Worm (Caenorhabditis elegans) whole organism, late embryonic: Measurements from ENCODE around the gene Y49F6B.8.

Experiments
- C38D4.7 ChIP-seq: fragments of 200-800 bp; sonication (Bioruptor generic); optimal IDR thresholded peaks from 2 replicates; lab custom pipeline; 2018; ENCODE audit warnings: mild to moderate bottlenecking, missing genetic modification characterization, moderate library complexity, missing compliant biosample characterization
- ceh-24 ChIP-seq: sonication (generic microtip); optimal IDR thresholded peaks from 2 replicates; lab custom pipeline; 2016; ENCODE audit warnings: mild to moderate bottlenecking, missing genetic modification characterization, missing compliant biosample characterization
- hlh-8 ChIP-seq: sonication (generic microtip); optimal IDR thresholded peaks from 2 replicates; lab custom pipeline; 2016; ENCODE audit warnings: missing genotype, missing genetic modification characterization, missing compliant biosample characterization
- lin-11 ChIP-seq: fragments of 200-800 bp; sonication (Bioruptor generic); optimal IDR thresholded peaks from 2 replicates; lab custom pipeline; 2018; ENCODE audit warnings: mild to moderate bottlenecking, missing genetic modification characterization, missing compliant biosample characterization
- pag-3 ChIP-seq: sonication (generic microtip); optimal IDR thresholded peaks from 2 replicates; lab custom pipeline; 2016; ENCODE audit warnings: missing compliant biosample characterization, missing genetic modification characterization, borderline replicate concordance
- pqm-1 ChIP-seq: sonication (generic microtip); optimal IDR thresholded peaks from 2 replicates; lab custom pipeline; 2016; ENCODE audit warnings: missing genetic modification characterization, missing compliant biosample characterization
- sox-4 ChIP-seq: sonication (generic microtip); optimal IDR thresholded peaks from 2 replicates; lab custom pipeline; 2017; ENCODE audit warnings: mild to moderate bottlenecking, missing genetic modification characterization, inconsistent platforms, missing compliant biosample characterization

DNA sequence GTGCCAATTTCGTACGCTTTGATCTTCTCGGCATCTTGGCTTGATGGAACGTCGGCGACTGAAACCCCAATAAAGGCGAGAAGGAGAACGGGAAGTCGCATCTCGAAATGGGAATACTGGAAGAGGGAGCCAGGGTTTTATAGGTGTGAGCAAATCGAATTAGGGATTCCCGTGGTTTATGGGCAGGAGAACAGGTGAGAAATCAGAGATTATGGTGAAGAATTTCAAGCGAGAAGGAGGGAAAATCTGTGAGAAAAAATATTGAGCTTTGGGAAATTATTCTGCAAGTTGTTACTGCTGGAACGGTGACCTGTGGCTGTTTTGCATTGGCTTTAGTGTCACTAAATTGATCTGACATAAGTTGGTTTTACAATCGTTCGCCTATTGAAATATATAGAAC is 9.9 kb downstream of the Y49F6B.8 start, which contains the start of gene Y49F6B.13:
- TF ChIP-seq pqm-1 (no peak), pag-3 (no peak), hlh-8 (no peak), sox-4 (tag; lab: Kevin White, UChicago) (no peak), ceh-24 (no peak), lin-11 (tag; lab: Kevin White, UChicago) (no peak), C38D4.7 (GFP tag; lab: Kevin White, UChicago) (no peak)
